Fruit fly (Drosophila melanogaster) whole organism, wandering third instar larva: ENCODE measurements around the gene mdu.

Experiments
- N ChIP-seq: fragments of >200 bp; optimal IDR thresholded peaks from 2 replicates; lab custom pipeline; 2018; ENCODE audit warnings: missing biosample characterization, missing external identifiers, missing genetic modification characterization
- sage ChIP-seq: fragments of 200-800 bp; sonication (Bioruptor generic); optimal IDR thresholded peaks from 2 replicates; lab custom pipeline; 2016; ENCODE audit warnings: missing biosample characterization, mild to moderate bottlenecking, missing genetic modification characterization

DNA sequence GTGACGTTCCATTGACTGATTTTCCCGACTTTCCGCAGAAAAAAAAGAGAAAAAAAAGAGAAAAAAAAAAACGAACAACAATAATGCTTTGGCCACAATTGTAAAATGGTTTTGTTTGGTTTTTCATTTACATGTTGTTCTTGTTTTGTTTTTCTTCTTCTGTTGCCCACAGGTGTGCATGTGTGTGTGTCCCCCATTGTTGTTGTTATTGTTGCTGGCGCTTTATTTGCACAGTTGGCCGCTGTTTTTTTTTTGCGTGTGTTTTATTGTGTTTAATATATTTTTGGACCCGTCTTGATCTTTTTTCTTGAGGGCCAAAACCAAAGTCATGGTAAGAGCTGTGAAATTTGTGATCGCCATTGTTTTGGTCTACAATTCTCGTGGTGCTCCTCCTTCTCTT, 1.1 kb downstream of the mdu start:
- TF ChIP-seq sage: no peak
- TF ChIP-seq N (GFP tag; lab: Kevin White, UChicago): no peak
